Worm (Caenorhabditis elegans): ENCODE data around the gene B0393.7.

DNA sequence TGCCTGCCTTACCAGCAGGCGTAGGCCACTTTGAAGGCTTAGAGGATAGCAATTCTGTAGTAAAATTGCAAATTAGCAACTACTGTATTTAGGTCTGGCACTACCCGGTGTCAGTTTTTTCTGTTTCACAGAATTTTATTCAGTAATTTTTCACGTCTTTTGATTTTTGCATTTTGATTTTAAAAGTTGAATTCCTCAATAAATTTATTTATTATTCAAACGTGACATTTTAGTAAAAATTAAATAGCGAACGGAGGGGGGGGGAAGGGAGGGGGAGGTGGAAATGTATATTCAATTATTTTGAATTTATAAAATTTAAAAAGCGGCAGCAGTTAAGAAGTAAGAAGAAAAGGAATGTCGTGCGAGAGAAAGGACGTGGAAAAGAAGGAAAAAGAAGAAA lies 39.3 kb upstream of the B0393.7 start, which contains the start of gene F26A1.4:
- TF ChIP-seq him-1 (tag; optimal IDR thresholded peaks at IDR 0.05) (no peak), dao-5 (tag; optimal IDR thresholded peaks at IDR 0.05) (no peak)
